Worm (Caenorhabditis elegans) whole organism, young adult: ENCODE data around the gene C23G10.11.

Experiments
- B0261.1 ChIP-seq: sonication (generic microtip); optimal IDR thresholded peaks from 2 replicates; lab custom pipeline; 2016; ENCODE audit warnings: mild to moderate bottlenecking, missing genetic modification characterization, moderate library complexity, missing compliant biosample characterization
- B0336.3 ChIP-seq: fragments of 200-800 bp; sonication (Bioruptor generic); IDR thresholded peaks from 2 replicates; pipeline ENCODE4 v1.3.6; 2022; ENCODE audit warnings: missing genetic modification characterization, missing compliant biosample characterization
- F22D6.2 ChIP-seq: sonication (generic microtip); optimal IDR thresholded peaks from 2 replicates; lab custom pipeline; 2016; ENCODE audit warnings: mild to moderate bottlenecking, missing genetic modification characterization, missing compliant biosample characterization
- F39B2.1 ChIP-seq: fragments of 200-800 bp; sonication (Bioruptor generic); IDR thresholded peaks from 2 replicates; pipeline ENCODE4 v1.3.6; 2022; ENCODE audit warnings: missing genetic modification reagents, missing genetic modification characterization, missing compliant biosample characterization
- F57A8.1 ChIP-seq: fragments of 200-800 bp; sonication (Bioruptor generic); optimal IDR thresholded peaks from 2 replicates; lab custom pipeline; 2018; ENCODE audit warnings: mild to moderate bottlenecking, missing genetic modification characterization, moderate library complexity, missing compliant biosample characterization
- F57C9.4 ChIP-seq: sonication (generic microtip); optimal IDR thresholded peaks from 2 replicates; lab custom pipeline; 2017; ENCODE audit warnings: mild to moderate bottlenecking, missing genetic modification characterization, missing compliant biosample characterization
- K11D2.4 ChIP-seq: fragments of 200-800 bp; sonication (Bioruptor generic); IDR thresholded peaks from 2 replicates; pipeline ENCODE4 v1.3.6; 2022; ENCODE audit warnings: missing genetic modification reagents, missing genetic modification characterization, missing compliant biosample characterization
- T07F8.4 ChIP-seq: sonication (generic microtip); optimal IDR thresholded peaks from 2 replicates; lab custom pipeline; 2016; ENCODE audit warnings: mild to moderate bottlenecking, missing genetic modification characterization, moderate library complexity, missing compliant biosample characterization
- Y53G8AR.9 ChIP-seq: fragments of 200-800 bp; sonication (Bioruptor generic); conservative IDR thresholded peaks from 2 replicates; pipeline ENCODE4 v1.3.6; 2022; ENCODE audit warnings: missing genetic modification reagents, missing genetic modification characterization, missing compliant biosample characterization
- Y79H2A.3 ChIP-seq: fragments of 200-800 bp; sonication (Bioruptor generic); conservative IDR thresholded peaks from 2 replicates; pipeline ENCODE4 v1.3.6; 2022; ENCODE audit warnings: missing genetic modification reagents, missing genetic modification characterization, missing compliant biosample characterization
- akir-1 ChIP-seq: fragments of 200-800 bp; sonication (Bioruptor generic); optimal IDR thresholded peaks from 2 replicates; lab custom pipeline; 2018; ENCODE audit warnings: mild to moderate bottlenecking, missing genetic modification characterization, moderate library complexity, missing compliant biosample characterization
- attf-5 ChIP-seq: fragments of 200-800 bp; sonication (Bioruptor generic); optimal IDR thresholded peaks from 2 replicates; lab custom pipeline; 2018; ENCODE audit warnings: mild to moderate bottlenecking, missing genetic modification characterization, missing compliant biosample characterization
- bed-2 ChIP-seq: fragments of 200-800 bp; sonication (Bioruptor generic); IDR thresholded peaks from 2 replicates; pipeline ENCODE4 v1.3.6; 2022; ENCODE audit warnings: missing genetic modification reagents, missing genetic modification characterization, missing compliant biosample characterization
- ceh-27 ChIP-seq: fragments of 200-800 bp; sonication (Bioruptor generic); optimal IDR thresholded peaks from 2 replicates; lab custom pipeline; 2018; ENCODE audit warnings: mild to moderate bottlenecking, missing genetic modification characterization, moderate library complexity, missing compliant biosample characterization
- die-1 ChIP-seq: sonication (generic microtip); optimal IDR thresholded peaks from 2 replicates; lab custom pipeline; 2016; ENCODE audit warnings: missing genotype, mild to moderate bottlenecking, missing genetic modification characterization, missing compliant biosample characterization
- dpl-1 ChIP-seq: fragments of 150-350 bp; optimal IDR thresholded peaks from 2 replicates; lab custom pipeline; 2014; ENCODE audit warnings: missing biosample characterization, missing genetic modification reagents, missing genetic modification characterization
- efl-1 ChIP-seq: fragments of 150-350 bp; optimal IDR thresholded peaks from 2 replicates; lab custom pipeline; 2014; ENCODE audit warnings: missing biosample characterization, missing genetic modification reagents, missing genetic modification characterization
- egl-18 ChIP-seq: fragments of 200-800 bp; sonication (Bioruptor generic); IDR thresholded peaks from 2 replicates; pipeline ENCODE4 v1.3.6; 2022; ENCODE audit warnings: missing genetic modification reagents, missing genetic modification characterization, missing compliant biosample characterization
- egrh-3 ChIP-seq: fragments of 200-800 bp; sonication (Bioruptor generic); IDR thresholded peaks from 2 replicates; pipeline ENCODE4 v1.3.6; 2022; ENCODE audit warnings: missing genetic modification reagents, missing genetic modification characterization, missing compliant biosample characterization
- ekl-4 ChIP-seq: fragments of 200-800 bp; sonication (Bioruptor generic); IDR thresholded peaks from 2 replicates; pipeline ENCODE4 v1.3.6; 2022; ENCODE audit warnings: missing genetic modification reagents, missing genetic modification characterization, missing compliant biosample characterization
- ets-4 ChIP-seq: fragments of 200-800 bp; sonication (Bioruptor generic); optimal IDR thresholded peaks from 2 replicates; lab custom pipeline; 2018; ENCODE audit warnings: mild to moderate bottlenecking, missing genetic modification characterization, missing compliant biosample characterization
- fkh-3 ChIP-seq: sonication (generic microtip); optimal IDR thresholded peaks from 2 replicates; lab custom pipeline; 2016; ENCODE audit warnings: mild to moderate bottlenecking, missing genetic modification characterization, missing compliant biosample characterization
- hlh-26 ChIP-seq: fragments of 200-800 bp; sonication (Bioruptor generic); conservative IDR thresholded peaks from 2 replicates; pipeline ENCODE4 v1.3.6; 2022; ENCODE audit warnings: missing genetic modification reagents, missing genetic modification characterization, missing compliant biosample characterization
- lag-1 ChIP-seq: fragments of 200-800 bp; sonication (Bioruptor generic); IDR thresholded peaks from 2 replicates; pipeline ENCODE4 v1.3.6; 2022; ENCODE audit warnings: missing genetic modification reagents, missing genetic modification characterization, missing compliant biosample characterization
- let-526 ChIP-seq: fragments of 200-800 bp; sonication (Bioruptor generic); IDR thresholded peaks from 2 replicates; pipeline ENCODE4 v1.3.6; 2022; ENCODE audit warnings: missing genetic modification reagents, missing genetic modification characterization, missing compliant biosample characterization
- lin-26 ChIP-seq: fragments of 200-800 bp; sonication (Bioruptor generic); IDR thresholded peaks from 2 replicates; pipeline ENCODE4 v1.3.6; 2022; ENCODE audit warnings: missing genetic modification reagents, missing genetic modification characterization, missing compliant biosample characterization
- madf-10 ChIP-seq: sonication (generic microtip); optimal IDR thresholded peaks from 2 replicates; lab custom pipeline; 2016; ENCODE audit warnings: mild to moderate bottlenecking, missing genetic modification characterization, missing compliant biosample characterization
- madf-6 ChIP-seq: fragments of 200-800 bp; sonication (Bioruptor generic); IDR thresholded peaks from 2 replicates; pipeline ENCODE4 v1.3.6; 2022; ENCODE audit warnings: missing genetic modification reagents, missing genetic modification characterization, missing compliant biosample characterization
- nhr-90 ChIP-seq: sonication (generic microtip); optimal IDR thresholded peaks from 2 replicates; lab custom pipeline; 2016; ENCODE audit warnings: missing genotype, mild to moderate bottlenecking, missing genetic modification characterization, missing compliant biosample characterization
- pbrm-1 ChIP-seq: fragments of 200-800 bp; sonication (Bioruptor generic); IDR thresholded peaks from 2 replicates; pipeline ENCODE4 v1.3.6; 2022; ENCODE audit warnings: missing genetic modification reagents, missing genetic modification characterization, missing compliant biosample characterization
- rec-8 ChIP-seq, 2 experiments: sonication (generic microtip); optimal IDR thresholded peaks; 2 replicates each; lab custom pipeline; 2016; ENCODE audit warnings: mild to moderate bottlenecking in 2 of 2, missing genetic modification characterization in 2 of 2, missing genetic modification reagents in 2 of 2, missing genotype in 2 of 2, missing biosample characterization in 1 of 2, missing compliant biosample characterization in 1 of 2, moderate library complexity in 1 of 2
- snpc-1.1 ChIP-seq: sonication (generic microtip); optimal IDR thresholded peaks from 2 replicates; lab custom pipeline; 2017; ENCODE audit warnings: missing genetic modification characterization, mild to moderate bottlenecking, missing compliant biosample characterization, antibody characterized with exemption, moderate library complexity, missing genotype, missing genetic modification reagents; ENCODE audit not compliant: insufficient read depth
- tlf-1 ChIP-seq: fragments of 200-800 bp; sonication (Bioruptor generic); optimal IDR thresholded peaks from 2 replicates; lab custom pipeline; 2018; ENCODE audit warnings: mild to moderate bottlenecking, missing genetic modification characterization, missing compliant biosample characterization
- zim-3 ChIP-seq: sonication (generic microtip); optimal IDR thresholded peaks from 2 replicates; lab custom pipeline; 2017; ENCODE audit warnings: mild to moderate bottlenecking, missing genetic modification characterization, moderate library complexity, missing compliant biosample characterization
- ztf-6 ChIP-seq: fragments of 200-800 bp; sonication (Bioruptor generic); IDR thresholded peaks from 2 replicates; pipeline ENCODE4 v1.3.6; 2022; ENCODE audit warnings: missing genetic modification reagents, missing genetic modification characterization, missing compliant biosample characterization

Gene C23G10.11

DNA sequence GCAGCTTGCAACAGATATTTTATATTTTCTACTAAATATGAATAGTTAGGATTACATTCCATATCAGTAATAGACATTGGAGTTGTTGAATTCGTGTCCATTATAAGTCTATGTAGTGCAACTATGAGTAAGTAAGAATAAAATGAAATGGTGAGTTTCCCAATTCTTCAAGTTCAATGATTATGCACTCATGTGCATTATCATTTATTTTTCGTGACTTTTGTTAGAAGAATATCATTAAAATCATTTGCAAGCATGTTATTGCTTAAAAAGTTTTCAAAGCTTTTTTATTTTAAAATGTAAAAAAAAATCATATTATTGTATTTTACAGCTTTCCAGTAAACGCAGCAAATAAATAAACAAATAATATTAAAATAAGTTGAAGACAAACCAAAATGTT lies 41.3 kb upstream of the C23G10.11 start, which contains the start of gene srg-9:
srg-9 (minus strand) TSS at position 101 of the 400 bp plus-strand sequence.
- TF ChIP-seq K11D2.4 (GFP tag; lab: Robert Waterston, UW), result no peak
- TF ChIP-seq hlh-26 (GFP tag; lab: Robert Waterston, UW), result no peak
- no peak for TF ChIP-seq nhr-90 (tag; lab: Kevin White, UChicago)
- TF ChIP-seq fkh-3, result no peak
- TF ChIP-seq B0336.3 (GFP tag; lab: Robert Waterston, UW), result no peak

DNA sequence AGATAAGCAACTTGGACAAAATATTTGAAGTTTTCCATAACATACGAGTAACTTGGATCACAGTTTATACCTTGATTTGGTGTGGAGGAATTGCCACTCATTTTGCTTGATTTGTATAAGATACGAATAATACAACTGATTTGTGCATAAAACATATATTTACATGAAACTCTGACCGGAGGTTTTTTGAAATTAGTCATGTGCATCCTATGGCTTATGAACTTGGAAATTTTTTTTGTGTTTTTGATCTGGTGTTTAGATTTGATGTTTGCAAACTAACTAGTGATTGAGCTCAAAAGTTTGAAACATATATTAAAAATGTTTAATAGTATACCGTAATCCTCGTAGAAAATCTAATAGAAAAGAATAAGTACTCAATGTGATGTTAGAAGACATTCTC lies 39.4 kb upstream of the C23G10.11 start, which contains the start of gene srg-8:
srg-8 (minus strand) TSS at position 101 of the 400 bp plus-strand sequence.
- no peak for TF ChIP-seq dpl-1 (GFP tag; lab: Kevin White, UChicago)
- no peak for TF ChIP-seq T07F8.4
- no peak for TF ChIP-seq B0336.3 (GFP tag; lab: Robert Waterston, UW)
- TF ChIP-seq efl-1 (GFP tag; lab: Kevin White, UChicago), result no peak
- no peak for TF ChIP-seq K11D2.4 (GFP tag; lab: Robert Waterston, UW)
- TF ChIP-seq madf-6 (GFP tag; lab: Robert Waterston, UW), result no peak
- TF ChIP-seq madf-10 (tag; lab: Kevin White, UChicago), result no peak
- no peak for TF ChIP-seq rec-8 (tag; optimal IDR thresholded peaks at IDR 0.05; lab: Kevin White, UChicago)
- no peak for TF ChIP-seq attf-5 (GFP tag; lab: Kevin White, UChicago)
- no peak for TF ChIP-seq hlh-26 (GFP tag; lab: Robert Waterston, UW)
- TF ChIP-seq B0261.1 (tag; lab: Kevin White, UChicago), result no peak
- no peak for TF ChIP-seq die-1
- TF ChIP-seq ekl-4 (GFP tag; lab: Robert Waterston, UW), result no peak
- no peak for TF ChIP-seq akir-1 (GFP tag; lab: Kevin White, UChicago)
- TF ChIP-seq tlf-1 (GFP tag; lab: Kevin White, UChicago), result no peak
- TF ChIP-seq F57C9.4 (tag; lab: Kevin White, UChicago), result no peak
- no peak for TF ChIP-seq egrh-3 (GFP tag; lab: Robert Waterston, UW)

DNA sequence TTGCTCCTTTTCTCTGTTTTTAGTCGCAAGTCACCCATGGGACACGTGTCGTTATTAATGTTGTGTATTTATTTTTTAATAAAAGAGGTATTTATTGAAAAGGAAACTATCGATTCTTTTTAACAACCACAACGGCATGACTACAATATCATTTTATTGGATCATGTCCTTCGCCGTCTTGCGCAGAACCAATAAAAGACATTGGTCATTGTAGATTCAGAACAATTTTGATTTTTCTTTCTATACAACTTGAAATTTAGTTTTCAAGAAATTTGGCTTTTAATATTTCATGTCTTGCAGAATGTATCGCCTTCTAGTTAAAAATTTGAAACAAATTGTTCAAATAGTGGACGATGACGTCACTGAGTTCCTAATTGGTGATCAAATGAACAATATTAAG lies 36.1 kb upstream of the C23G10.11 start, which contains the start of gene amdh-1:
amdh-1 (plus strand) TSS at position 301 of the 400 bp plus-strand sequence.
- TF ChIP-seq zim-3 (tag; lab: Kevin White, UChicago) (no peak), ets-4 (GFP tag; lab: Kevin White, UChicago) (no peak), lag-1 (GFP tag; lab: Robert Waterston, UW) (no peak), snpc-1.1 (no peak), pbrm-1 (no peak), let-526 (GFP tag; lab: Robert Waterston, UW) (no peak), lin-26 (GFP tag; lab: Robert Waterston, UW) (no peak), ztf-6 (no peak), F22D6.2 (tag; lab: Kevin White, UChicago) (no peak), F39B2.1 (GFP tag; lab: Robert Waterston, UW) (no peak), F57A8.1 (GFP tag; lab: Kevin White, UChicago) (no peak), Y79H2A.3 (GFP tag; lab: Robert Waterston, UW) (no peak), egl-18 (GFP tag; lab: Robert Waterston, UW) (no peak), Y53G8AR.9 (GFP tag; lab: Robert Waterston, UW) (no peak), bed-2 (no peak), ceh-27 (GFP tag; lab: Kevin White, UChicago) (no peak)
